Fruit fly (Drosophila melanogaster): ENCODE measurements around the gene Nfs1.

The Nfs1 gene

dm6 chr2L:12005436-12006396, 6.3 kb downstream of the Nfs1 start (continued):
- no peak for TF ChIP-seq pnt (GFP tag; optimal IDR thresholded peaks at IDR 0.05)
- TF ChIP-seq CoRest (tag; optimal IDR thresholded peaks at IDR 0.05): no peak
- TF ChIP-seq Camta (GFP tag; optimal IDR thresholded peaks at IDR 0.05): no peak
- no peak for TF ChIP-seq CG4730 (GFP tag; IDR thresholded peaks at IDR 0.05)
- no peak for TF ChIP-seq bcd (GFP tag; optimal IDR thresholded peaks at IDR 0.05)
- no peak for TF ChIP-seq crc (GFP tag; optimal IDR thresholded peaks at IDR 0.05)
- peak; percentile 39 for TF ChIP-seq Hmr (GFP tag; optimal IDR thresholded peaks at IDR 0.05)
- TF ChIP-seq pros (GFP tag; optimal IDR thresholded peaks at IDR 0.05): peak; percentile 50
- no peak for TF ChIP-seq CG11398 (GFP tag; optimal IDR thresholded peaks at IDR 0.05)
- TF ChIP-seq sisA (GFP tag; IDR thresholded peaks at IDR 0.05): no peak
- peak; percentile 42 for TF ChIP-seq HLHmδ (GFP tag; optimal IDR thresholded peaks at IDR 0.05)
- TF ChIP-seq Sin3A (optimal IDR thresholded peaks at IDR 0.05): no peak
- TF ChIP-seq CG9727 (GFP tag; optimal IDR thresholded peaks at IDR 0.05): no peak
- no peak for TF ChIP-seq CG18476 (GFP tag; optimal IDR thresholded peaks at IDR 0.05)
- no peak for TF ChIP-seq Aef1 (GFP tag; IDR thresholded peaks at IDR 0.05)
- no peak for TF ChIP-seq zen (tag; optimal IDR thresholded peaks at IDR 0.05)
- TF ChIP-seq caup (GFP tag; optimal IDR thresholded peaks at IDR 0.05; ENCODE audit: severe bottlenecking): peak; percentile 16
- no peak for TF ChIP-seq CG14667 (GFP tag; IDR thresholded peaks at IDR 0.05)
- peak; percentile 96 for TF ChIP-seq Nf-YC (tag; optimal IDR thresholded peaks at IDR 0.05)
- TF ChIP-seq gsb-n (tag; optimal IDR thresholded peaks at IDR 0.05): peak; percentile 82
- no peak for TF ChIP-seq dan (GFP tag; IDR thresholded peaks at IDR 0.05)
- TF ChIP-seq CG1233 (GFP tag; optimal IDR thresholded peaks at IDR 0.05): no peak
- TF ChIP-seq Hr3 (GFP tag; optimal IDR thresholded peaks at IDR 0.05): peak; percentile 44
- TF ChIP-seq ftz-f1 (GFP tag; optimal IDR thresholded peaks at IDR 0.05): peak; percentile 13
- TF ChIP-seq row (GFP tag; IDR thresholded peaks at IDR 0.05): no peak
- TF ChIP-seq Taf1 (GFP tag; IDR thresholded peaks at IDR 0.05): no peak
- no peak for TF ChIP-seq ase (GFP tag; IDR thresholded peaks at IDR 0.05)
- no peak for TF ChIP-seq CG10274 (GFP tag; optimal IDR thresholded peaks at IDR 0.05)
- no peak for TF ChIP-seq CG30020 (tag; optimal IDR thresholded peaks at IDR 0.05)
- peak; percentile 30 for TF ChIP-seq CG8359 (GFP tag; optimal IDR thresholded peaks at IDR 0.05; ENCODE audit: borderline replicate concordance)
- no peak for TF ChIP-seq Gsc (GFP tag; IDR thresholded peaks at IDR 0.05)
- TF ChIP-seq Ssrp (tag; optimal IDR thresholded peaks at IDR 0.05): no peak
- TF ChIP-seq CG17385 (GFP tag; optimal IDR thresholded peaks at IDR 0.05): no peak
- TF ChIP-seq fu2 (GFP tag; optimal IDR thresholded peaks at IDR 0.05): no peak
- no peak for TF ChIP-seq onecut (GFP tag; IDR thresholded peaks at IDR 0.05)
- TF ChIP-seq Ets65A (GFP tag): no peak
- no peak for TF ChIP-seq pfk (GFP tag; optimal IDR thresholded peaks at IDR 0.05)
- TF ChIP-seq CG42726 (GFP tag; IDR thresholded peaks at IDR 0.05; ENCODE audit: partially characterized antibody): no peak
- peak; percentile 41 for TF ChIP-seq CG15269 (tag; optimal IDR thresholded peaks at IDR 0.05)
- no peak for TF ChIP-seq p53 (GFP tag; optimal IDR thresholded peaks at IDR 0.05)
- TF ChIP-seq CG16815 (GFP tag; optimal IDR thresholded peaks at IDR 0.05): no peak
- no peak for TF ChIP-seq gt (GFP tag; IDR thresholded peaks at IDR 0.05)
- no peak for TF ChIP-seq Nf-YA (GFP tag; IDR thresholded peaks at IDR 0.05)
- no peak for TF ChIP-seq hb (GFP tag; IDR thresholded peaks at IDR 0.05; ENCODE audit: partially characterized antibody)
- TF ChIP-seq Antp (GFP tag; optimal IDR thresholded peaks at IDR 0.05): no peak
- peak; percentile 15 for TF ChIP-seq CG1832 (GFP tag; optimal IDR thresholded peaks at IDR 0.05)
- TF ChIP-seq Abd-B (GFP tag; optimal IDR thresholded peaks at IDR 0.05): peak; percentile 81
- TF ChIP-seq ken (GFP tag; IDR thresholded peaks at IDR 0.05): no peak
- TF ChIP-seq Mad (GFP tag; optimal IDR thresholded peaks at IDR 0.05): no peak
- peak; percentile 99 for TF ChIP-seq abd-A (tag; optimal IDR thresholded peaks at IDR 0.05)

Measured in whole organism, embryonic.